Worm (Caenorhabditis elegans) whole organism, L2 larva: ENCODE measurements around the gene srd-28.

Source experiments
- ZK546.5 ChIP-seq: sonication (generic microtip); optimal IDR thresholded peaks from 2 replicates; lab custom pipeline; 2017; ENCODE audit warnings: missing biosample characterization, missing genetic modification characterization
- alr-1 ChIP-seq: fragments of 150-350 bp; optimal IDR thresholded peaks from 2 replicates; lab custom pipeline; 2014; ENCODE audit warnings: missing biosample characterization, missing genetic modification characterization
- ama-1 ChIP-seq: fragments of 150-350 bp; optimal IDR thresholded peaks from 2 replicates; lab custom pipeline; 2018; ENCODE audit warnings: inconsistent platforms
- blmp-1 ChIP-seq: sonication (generic microtip); optimal IDR thresholded peaks from 2 replicates; lab custom pipeline; 2017; ENCODE audit warnings: missing genetic modification characterization, mild to moderate bottlenecking, missing compliant biosample characterization, antibody characterized with exemption, moderate library complexity; ENCODE audit not compliant: insufficient read depth
- lin-13 ChIP-seq: fragments of 150-350 bp; optimal IDR thresholded peaks from 2 replicates; lab custom pipeline; 2014; ENCODE audit warnings: missing biosample characterization, missing genetic modification reagents, missing genetic modification characterization
- lsy-2 ChIP-seq, 2 experiments: fragments of 150-350 bp in 1 of 2; sonication (generic microtip) in 1 of 2; optimal IDR thresholded peaks; 2 replicates each; lab custom pipeline; 2014 to 2017; ENCODE audit warnings: missing biosample characterization in 2 of 2, missing genetic modification characterization in 2 of 2
- mdl-1 ChIP-seq, 2 experiments: fragments of 150-350 bp in 1 of 2; sonication (generic microtip) in 1 of 2; optimal IDR thresholded peaks; 2 replicates each; lab custom pipeline; 2017; ENCODE audit warnings: missing biosample characterization in 2 of 2, missing genetic modification characterization in 2 of 2
- nhr-237 ChIP-seq: fragments of 150-350 bp; optimal IDR thresholded peaks from 2 replicates; lab custom pipeline; 2014; ENCODE audit warnings: missing biosample characterization, missing genetic modification characterization
- nhr-77 ChIP-seq: fragments of 150-350 bp; optimal IDR thresholded peaks from 2 replicates; lab custom pipeline; 2014; ENCODE audit warnings: missing biosample characterization, missing genetic modification characterization
- skn-1 ChIP-seq: sonication (generic microtip); optimal IDR thresholded peaks from 2 replicates; lab custom pipeline; 2017; ENCODE audit warnings: missing biosample characterization, missing genetic modification characterization
- snpc-4 ChIP-seq: fragments of 150-350 bp; optimal IDR thresholded peaks from 2 replicates; lab custom pipeline; 2014; ENCODE audit warnings: missing biosample characterization, missing genetic modification characterization
- unc-62 ChIP-seq: fragments of 150-350 bp; optimal IDR thresholded peaks from 2 replicates; lab custom pipeline; 2014; ENCODE audit warnings: missing biosample characterization, missing genetic modification reagents, missing genetic modification characterization
- zag-1 ChIP-seq: fragments of 150-350 bp; optimal IDR thresholded peaks from 2 replicates; lab custom pipeline; 2014; ENCODE audit warnings: missing biosample characterization, missing genetic modification characterization
- ztf-4 ChIP-seq: fragments of 150-350 bp; optimal IDR thresholded peaks from 2 replicates; lab custom pipeline; 2014; ENCODE audit warnings: missing biosample characterization, missing genetic modification characterization

- no peak for TF ChIP-seq alr-1 (tag; lab: Kevin White, UChicago)
- TF ChIP-seq zag-1 = no peak
- no peak for TF ChIP-seq ZK546.5 (tag; lab: Kevin White, UChicago)
- no peak for TF ChIP-seq nhr-77 (tag; lab: Kevin White, UChicago)
- TF ChIP-seq unc-62 (GFP tag; lab: Kevin White, UChicago) = no peak
- TF ChIP-seq lsy-2 (tag; optimal IDR thresholded peaks at IDR 0.05; lab: Kevin White, UChicago) = no peak
- no peak for TF ChIP-seq mdl-1 (tag; optimal IDR thresholded peaks at IDR 0.05; lab: Kevin White, UChicago)
- no peak for TF ChIP-seq ama-1 (lab: Kevin White, UChicago)
- TF ChIP-seq nhr-237 (tag; lab: Kevin White, UChicago) = no peak
- no peak for TF ChIP-seq blmp-1 (tag; lab: Kevin White, UChicago)
- no peak for TF ChIP-seq snpc-4 (tag; lab: Kevin White, UChicago)
- no peak for TF ChIP-seq ztf-4 (tag; lab: Kevin White, UChicago)
- no peak for TF ChIP-seq lin-13 (GFP tag; lab: Kevin White, UChicago)
- TF ChIP-seq skn-1 (tag; lab: Kevin White, UChicago) = no peak
Observed at ce11 chrV:15253529-15253928, 3.1 kb downstream of the srd-28 start, which contains the start of gene srbc-75.
